Worm (Caenorhabditis elegans) whole organism, young adult: ENCODE measurements around the gene pdzd-8.

ENCODE experiments used
- B0019.2 ChIP-seq: fragments of 200-800 bp; sonication (Bioruptor generic); conservative IDR thresholded peaks from 2 replicates; pipeline ENCODE4 v1.3.6; 2022; ENCODE audit warnings: missing genetic modification reagents, missing genetic modification characterization, missing compliant biosample characterization
- F22D6.2 ChIP-seq: sonication (generic microtip); optimal IDR thresholded peaks from 2 replicates; lab custom pipeline; 2016; ENCODE audit warnings: mild to moderate bottlenecking, missing genetic modification characterization, missing compliant biosample characterization
- F23B12.7 ChIP-seq: sonication (generic microtip); optimal IDR thresholded peaks from 2 replicates; lab custom pipeline; 2017; ENCODE audit warnings: missing genetic modification characterization, mild to moderate bottlenecking, missing compliant biosample characterization, antibody characterized with exemption, moderate library complexity; ENCODE audit not compliant: insufficient read depth
- F39B2.1 ChIP-seq: fragments of 200-800 bp; sonication (Bioruptor generic); IDR thresholded peaks from 2 replicates; pipeline ENCODE4 v1.3.6; 2022; ENCODE audit warnings: missing genetic modification reagents, missing genetic modification characterization, missing compliant biosample characterization
- F55B11.4 ChIP-seq: sonication (generic microtip); optimal IDR thresholded peaks from 2 replicates; lab custom pipeline; 2016; ENCODE audit warnings: missing compliant biosample characterization, missing genetic modification characterization, borderline replicate concordance; ENCODE audit not compliant: insufficient read depth
- F57C9.4 ChIP-seq: sonication (generic microtip); optimal IDR thresholded peaks from 2 replicates; lab custom pipeline; 2017; ENCODE audit warnings: mild to moderate bottlenecking, missing genetic modification characterization, missing compliant biosample characterization
- T07F8.4 ChIP-seq: sonication (generic microtip); optimal IDR thresholded peaks from 2 replicates; lab custom pipeline; 2016; ENCODE audit warnings: mild to moderate bottlenecking, missing genetic modification characterization, moderate library complexity, missing compliant biosample characterization
- T26A5.8 ChIP-seq: sonication (generic microtip); optimal IDR thresholded peaks from 2 replicates; lab custom pipeline; 2016; ENCODE audit warnings: missing genetic modification characterization, missing compliant biosample characterization
- Y53F4B.3 ChIP-seq: fragments of 200-800 bp; sonication (Bioruptor generic); IDR thresholded peaks from 2 replicates; pipeline ENCODE4 v1.3.6; 2022; ENCODE audit warnings: missing genetic modification reagents, missing genetic modification characterization, missing compliant biosample characterization
- Y53G8AR.9 ChIP-seq: fragments of 200-800 bp; sonication (Bioruptor generic); conservative IDR thresholded peaks from 2 replicates; pipeline ENCODE4 v1.3.6; 2022; ENCODE audit warnings: missing genetic modification reagents, missing genetic modification characterization, missing compliant biosample characterization
- ZK185.1 ChIP-seq: sonication (generic microtip); optimal IDR thresholded peaks from 2 replicates; lab custom pipeline; 2016; ENCODE audit warnings: mild to moderate bottlenecking, missing genetic modification characterization, missing compliant biosample characterization; ENCODE audit not compliant: poor library complexity, severe bottlenecking
- ama-1 ChIP-seq, 3 experiments: fragments of 150-350 bp in 1 of 3; sonication (generic microtip) in 2 of 3; optimal IDR thresholded peaks; 2 replicates each; lab custom pipeline; 2014 to 2018; ENCODE audit warnings: missing biosample characterization in 2 of 3, missing genetic modification characterization in 2 of 3, missing genetic modification reagents in 2 of 3
- aptf-2 ChIP-seq: fragments of 200-800 bp; sonication (Bioruptor generic); conservative IDR thresholded peaks from 2 replicates; pipeline ENCODE4 v1.3.6; 2022; ENCODE audit warnings: missing genetic modification reagents, missing genetic modification characterization, missing compliant biosample characterization
- aptf-3 ChIP-seq: fragments of 200-800 bp; sonication (Bioruptor generic); IDR thresholded peaks from 2 replicates; pipeline ENCODE4 v1.3.6; 2022; ENCODE audit warnings: missing genetic modification characterization, missing compliant biosample characterization
- attf-3 ChIP-seq: fragments of 200-800 bp; sonication (Bioruptor generic); conservative IDR thresholded peaks from 2 replicates; pipeline ENCODE4 v1.3.6; 2022; ENCODE audit warnings: missing genetic modification reagents, missing genetic modification characterization, missing compliant biosample characterization
- attf-5 ChIP-seq: fragments of 200-800 bp; sonication (Bioruptor generic); optimal IDR thresholded peaks from 2 replicates; lab custom pipeline; 2018; ENCODE audit warnings: mild to moderate bottlenecking, missing genetic modification characterization, missing compliant biosample characterization
- bed-1 ChIP-seq: fragments of 200-800 bp; sonication (Bioruptor generic); IDR thresholded peaks from 2 replicates; pipeline ENCODE4 v1.3.6; 2022; ENCODE audit warnings: missing genetic modification reagents, missing genetic modification characterization, missing compliant biosample characterization
- bed-2 ChIP-seq: fragments of 200-800 bp; sonication (Bioruptor generic); IDR thresholded peaks from 2 replicates; pipeline ENCODE4 v1.3.6; 2022; ENCODE audit warnings: missing genetic modification reagents, missing genetic modification characterization, missing compliant biosample characterization
- ccch-3 ChIP-seq: fragments of 200-800 bp; sonication (Bioruptor generic); optimal IDR thresholded peaks from 2 replicates; lab custom pipeline; 2018; ENCODE audit warnings: mild to moderate bottlenecking, missing genetic modification characterization, missing compliant biosample characterization
- cebp-1 ChIP-seq, 2 experiments: fragments of 200-800 bp in 1 of 2; sonication (Bioruptor generic) in 1 of 2; sonication (generic microtip) in 1 of 2; IDR thresholded peaks in 1 of 2; optimal IDR thresholded peaks in 1 of 2; 2 replicates each; pipeline versions ENCODE4 v1.3.6 to Lab custom; 2017 to 2022; ENCODE audit warnings: missing compliant biosample characterization in 2 of 2, missing genetic modification characterization in 2 of 2, mild to moderate bottlenecking in 1 of 2, missing genetic modification reagents in 1 of 2, moderate library complexity in 1 of 2
- ceh-40 ChIP-seq: fragments of 200-800 bp; sonication (Bioruptor generic); IDR thresholded peaks from 2 replicates; pipeline ENCODE4 v1.3.6; 2022; ENCODE audit warnings: missing genetic modification characterization, missing compliant biosample characterization
- ceh-58 ChIP-seq: fragments of 200-800 bp; sonication (Bioruptor generic); IDR thresholded peaks from 2 replicates; pipeline ENCODE4 v1.3.6; 2022; ENCODE audit warnings: missing genetic modification characterization, missing compliant biosample characterization
- ceh-79 ChIP-seq: sonication (generic microtip); optimal IDR thresholded peaks from 2 replicates; lab custom pipeline; 2017; ENCODE audit warnings: mild to moderate bottlenecking, missing genetic modification characterization, missing compliant biosample characterization
- die-1 ChIP-seq: sonication (generic microtip); optimal IDR thresholded peaks from 2 replicates; lab custom pipeline; 2016; ENCODE audit warnings: missing genotype, mild to moderate bottlenecking, missing genetic modification characterization, missing compliant biosample characterization
- egl-18 ChIP-seq: fragments of 200-800 bp; sonication (Bioruptor generic); IDR thresholded peaks from 2 replicates; pipeline ENCODE4 v1.3.6; 2022; ENCODE audit warnings: missing genetic modification reagents, missing genetic modification characterization, missing compliant biosample characterization
- egl-44 ChIP-seq: fragments of 200-800 bp; sonication (Bioruptor generic); IDR thresholded peaks from 2 replicates; pipeline ENCODE4 v1.3.6; 2022; ENCODE audit warnings: missing genetic modification reagents, missing genetic modification characterization, missing compliant biosample characterization
- egrh-3 ChIP-seq: fragments of 200-800 bp; sonication (Bioruptor generic); IDR thresholded peaks from 2 replicates; pipeline ENCODE4 v1.3.6; 2022; ENCODE audit warnings: missing genetic modification reagents, missing genetic modification characterization, missing compliant biosample characterization
- hlh-12 ChIP-seq: sonication (generic microtip); optimal IDR thresholded peaks from 2 replicates; lab custom pipeline; 2016; ENCODE audit warnings: missing genetic modification characterization, missing compliant biosample characterization
- hmg-20 ChIP-seq: fragments of 200-800 bp; sonication (Bioruptor generic); IDR thresholded peaks from 2 replicates; pipeline ENCODE4 v1.3.6; 2022; ENCODE audit warnings: missing genetic modification reagents, missing genetic modification characterization, missing compliant biosample characterization
- lin-26 ChIP-seq: fragments of 200-800 bp; sonication (Bioruptor generic); IDR thresholded peaks from 2 replicates; pipeline ENCODE4 v1.3.6; 2022; ENCODE audit warnings: missing genetic modification reagents, missing genetic modification characterization, missing compliant biosample characterization
- madf-10 ChIP-seq: sonication (generic microtip); optimal IDR thresholded peaks from 2 replicates; lab custom pipeline; 2016; ENCODE audit warnings: mild to moderate bottlenecking, missing genetic modification characterization, missing compliant biosample characterization
- mcd-1 ChIP-seq: fragments of 200-800 bp; sonication (Bioruptor generic); IDR thresholded peaks from 2 replicates; pipeline ENCODE4 v1.3.6; 2022; ENCODE audit warnings: missing genetic modification reagents, missing genetic modification characterization, missing compliant biosample characterization
- nfya-1 ChIP-seq: sonication (generic microtip); optimal IDR thresholded peaks from 2 replicates; lab custom pipeline; 2017; ENCODE audit warnings: antibody characterized with exemption, missing compliant biosample characterization, missing genetic modification characterization, borderline replicate concordance; ENCODE audit not compliant: insufficient read depth
- nhr-179 ChIP-seq: sonication (generic microtip); optimal IDR thresholded peaks from 2 replicates; lab custom pipeline; 2016; ENCODE audit warnings: mild to moderate bottlenecking, missing genetic modification characterization, missing compliant biosample characterization
- pbrm-1 ChIP-seq: fragments of 200-800 bp; sonication (Bioruptor generic); IDR thresholded peaks from 2 replicates; pipeline ENCODE4 v1.3.6; 2022; ENCODE audit warnings: missing genetic modification reagents, missing genetic modification characterization, missing compliant biosample characterization
- pha-4 ChIP-seq: fragments of 150-350 bp; sonication (generic microtip); optimal IDR thresholded peaks from 2 replicates; lab custom pipeline; 2014; ENCODE audit warnings: missing biosample characterization, missing genetic modification reagents, missing genetic modification characterization
- rcor-1 ChIP-seq: fragments of 200-800 bp; sonication (Bioruptor generic); IDR thresholded peaks from 2 replicates; pipeline ENCODE4 v1.3.6; 2022; ENCODE audit warnings: missing genetic modification reagents, missing genetic modification characterization, missing compliant biosample characterization
- snpc-1.3 ChIP-seq: sonication (generic microtip); optimal IDR thresholded peaks from 2 replicates; lab custom pipeline; 2017; ENCODE audit warnings: missing genetic modification characterization, mild to moderate bottlenecking, missing compliant biosample characterization, antibody characterized with exemption, moderate library complexity, missing genotype, missing genetic modification reagents; ENCODE audit not compliant: insufficient read depth
- tlf-1 ChIP-seq: fragments of 200-800 bp; sonication (Bioruptor generic); optimal IDR thresholded peaks from 2 replicates; lab custom pipeline; 2018; ENCODE audit warnings: mild to moderate bottlenecking, missing genetic modification characterization, missing compliant biosample characterization
- ztf-25 ChIP-seq: fragments of 200-800 bp; sonication (Bioruptor generic); IDR thresholded peaks from 2 replicates; pipeline ENCODE4 v1.3.6; 2022; ENCODE audit warnings: missing genetic modification reagents, missing genetic modification characterization, missing compliant biosample characterization
- ztf-26 ChIP-seq: sonication (generic microtip); optimal IDR thresholded peaks from 2 replicates; lab custom pipeline; 2017; ENCODE audit warnings: missing genetic modification characterization, missing compliant biosample characterization
- ztf-28 ChIP-seq: fragments of 200-800 bp; sonication (Bioruptor generic); IDR thresholded peaks from 2 replicates; pipeline ENCODE4 v1.3.6; 2022; ENCODE audit warnings: missing genetic modification reagents, missing genetic modification characterization, missing compliant biosample characterization
- ztf-3 ChIP-seq: fragments of 200-800 bp; sonication (Bioruptor generic); optimal IDR thresholded peaks from 2 replicates; lab custom pipeline; 2018; ENCODE audit warnings: mild to moderate bottlenecking, missing genetic modification characterization, missing compliant biosample characterization

pdzd-8 gene

DNA sequence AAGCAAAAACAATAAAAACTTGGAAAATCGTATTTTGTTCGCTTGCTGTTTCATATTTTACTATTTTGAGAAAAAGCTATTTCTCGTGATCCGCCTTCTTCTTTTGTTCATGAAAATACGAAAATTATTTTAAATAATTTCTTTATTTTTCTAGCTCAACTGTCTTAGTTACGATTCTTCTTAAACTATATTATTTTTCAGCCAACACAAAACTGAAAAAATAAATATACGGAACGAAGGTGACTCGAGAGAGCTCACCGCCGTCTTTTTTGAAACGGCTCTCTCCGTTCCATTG, at the start of gene pdzd-8:
Gene pdzd-8, plus strand, starts transcription at position 196 of the 295 bp plus-strand sequence.
- no peak for TF ChIP-seq Y53F4B.3 (GFP tag; lab: Robert Waterston, UW)
- TF ChIP-seq ztf-3 (GFP tag; lab: Kevin White, UChicago): no peak
- no peak for TF ChIP-seq ama-1 (optimal IDR thresholded peaks at IDR 0.05; lab: Kevin White, UChicago)
- no peak for TF ChIP-seq ama-1 (GFP tag; optimal IDR thresholded peaks at IDR 0.05; lab: Kevin White, UChicago)
- TF ChIP-seq ZK185.1 (tag; lab: Kevin White, UChicago): no peak
- TF ChIP-seq T26A5.8 (tag; lab: Kevin White, UChicago): no peak
- no peak for TF ChIP-seq egl-44 (GFP tag; lab: Robert Waterston, UW)
- no peak for TF ChIP-seq ztf-26 (tag; lab: Kevin White, UChicago)
- TF ChIP-seq lin-26 (GFP tag; lab: Robert Waterston, UW): no peak
- no peak for TF ChIP-seq ztf-25 (GFP tag; lab: Robert Waterston, UW)
- no peak for TF ChIP-seq F55B11.4 (tag; lab: Kevin White, UChicago)
- no peak for TF ChIP-seq bed-2 (GFP tag; lab: Robert Waterston, UW)
- no peak for TF ChIP-seq hmg-20 (GFP tag; lab: Robert Waterston, UW)
- no peak for TF ChIP-seq aptf-2 (GFP tag; lab: Robert Waterston, UW)
- no peak for TF ChIP-seq ztf-28
- TF ChIP-seq T07F8.4: no peak
- TF ChIP-seq F22D6.2 (tag; lab: Kevin White, UChicago): no peak

ce11 chrIV:8925990-8926389, 49.3 kb upstream of the pdzd-8 start, which contains the start of the genes D1046.2 and cfim-2:
Gene D1046.2 (minus strand): TSS chrIV:8926067.
Gene cfim-2 (plus strand): TSS chrIV:8926324.
- no peak for TF ChIP-seq T26A5.8 (tag; lab: Kevin White, UChicago)
- peak; percentile 4 for TF ChIP-seq F23B12.7 (tag; lab: Kevin White, UChicago)
- TF ChIP-seq attf-3: peak; percentile 96

DNA sequence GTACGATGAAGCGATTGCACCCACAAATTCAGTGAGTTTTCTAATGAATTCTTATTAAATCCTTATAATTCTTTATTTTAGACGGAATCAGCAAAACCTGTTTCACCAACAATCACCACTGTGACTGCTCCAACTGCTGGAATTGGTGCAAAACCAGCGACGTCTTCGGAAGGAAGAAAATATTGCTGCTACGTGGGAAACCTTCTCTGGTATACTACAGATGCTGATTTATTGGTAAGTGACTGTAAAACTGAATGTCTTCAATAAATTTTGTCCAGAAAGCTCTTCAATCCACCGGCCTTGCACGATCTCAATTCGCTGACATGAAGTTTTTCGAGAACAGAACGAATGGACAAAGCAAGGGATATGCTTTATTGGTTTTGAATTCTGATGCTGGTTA, 48.8 kb upstream of the pdzd-8 start:
- no peak for TF ChIP-seq bed-1 (GFP tag; lab: Robert Waterston, UW)
- TF ChIP-seq attf-3: no peak
- no peak for TF ChIP-seq B0019.2 (GFP tag; lab: Robert Waterston, UW)
- TF ChIP-seq nhr-179 (tag; lab: Kevin White, UChicago): no peak
- TF ChIP-seq ceh-40 (GFP tag; lab: Robert Waterston, UW): no peak
- no peak for TF ChIP-seq ztf-25 (GFP tag; lab: Robert Waterston, UW)
- TF ChIP-seq T07F8.4: no peak
- no peak for TF ChIP-seq ceh-58 (GFP tag; lab: Robert Waterston, UW)
- TF ChIP-seq pbrm-1 (GFP tag; lab: Robert Waterston, UW): no peak
- TF ChIP-seq T26A5.8 (tag; lab: Kevin White, UChicago): no peak
- TF ChIP-seq tlf-1 (GFP tag; lab: Kevin White, UChicago): no peak
- no peak for TF ChIP-seq ceh-79 (tag; lab: Kevin White, UChicago)
- no peak for TF ChIP-seq madf-10 (tag; lab: Kevin White, UChicago)
- TF ChIP-seq egl-44 (GFP tag; lab: Robert Waterston, UW): no peak
- no peak for TF ChIP-seq pha-4 (tag; lab: Kevin White, UChicago)
- no peak for TF ChIP-seq egrh-3 (GFP tag; lab: Robert Waterston, UW)

ce11 chrIV:8927093-8927492, 48.2 kb upstream of the pdzd-8 start:
- TF ChIP-seq aptf-3 (GFP tag; lab: Robert Waterston, UW) (peak; percentile 84; the same call in 1 of the 2 replicates), mcd-1 (GFP tag; lab: Robert Waterston, UW) (peak; percentile 79), attf-5 (GFP tag; lab: Kevin White, UChicago) (peak; percentile 90), F57C9.4 (tag; lab: Kevin White, UChicago) (peak; percentile 87), rcor-1 (GFP tag; lab: Robert Waterston, UW) (peak; percentile 91), F39B2.1 (GFP tag; lab: Robert Waterston, UW) (no peak), lin-26 (GFP tag; lab: Robert Waterston, UW) (peak; percentile 97), ztf-28 (peak; percentile 85), nfya-1 (no peak), Y53G8AR.9 (peak; percentile 76), die-1 (peak; percentile 96), egl-18 (GFP tag; lab: Robert Waterston, UW) (no peak), ccch-3 (peak; percentile 38), cebp-1 (GFP tag; IDR thresholded peaks at IDR 0.05; lab: Robert Waterston, UW) (peak; percentile 27; the same call in 1 of the 2 replicates), cebp-1 (tag; optimal IDR thresholded peaks at IDR 0.05; lab: Kevin White, UChicago) (peak; percentile 86), hlh-12 (tag; lab: Kevin White, UChicago) (no peak), snpc-1.3 (tag; lab: Kevin White, UChicago) (peak; percentile 95)
